Fruit fly (Drosophila melanogaster): ENCODE measurements around the gene mrn.

DNA sequence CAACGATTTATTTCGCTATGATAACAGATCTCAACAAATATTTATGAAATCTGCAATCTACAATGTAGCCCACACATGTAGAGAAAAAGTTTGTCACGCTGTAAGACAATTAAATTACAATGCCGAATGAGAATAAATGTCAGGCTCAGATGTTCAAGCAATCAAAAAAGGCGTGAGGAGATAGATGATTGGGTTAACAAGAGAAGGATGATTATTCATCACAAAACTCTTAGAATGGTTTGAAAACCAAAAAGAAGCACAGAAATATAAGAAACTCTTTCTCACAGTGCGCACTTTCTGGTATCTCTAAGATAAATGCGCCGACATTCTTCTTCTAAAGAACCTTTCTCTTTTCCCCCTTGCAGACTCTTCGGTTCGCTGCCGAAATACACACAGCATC is 19.7 kb upstream of the mrn start:
- TF ChIP-seq CG16813 (GFP tag; IDR thresholded peaks at IDR 0.05; ENCODE audit: partially characterized antibody): no peak
- TF ChIP-seq bowl (GFP tag; IDR thresholded peaks at IDR 0.05): no peak
- TF ChIP-seq Doc2 (GFP tag; IDR thresholded peaks at IDR 0.05): no peak
- no peak for TF ChIP-seq Blimp-1 (GFP tag; optimal IDR thresholded peaks at IDR 0.05)
- TF ChIP-seq CG14965 (GFP tag; optimal IDR thresholded peaks at IDR 0.05; ENCODE audit: borderline replicate concordance): no peak
- TF ChIP-seq Lpt (GFP tag; optimal IDR thresholded peaks at IDR 0.05): no peak
- no peak for TF ChIP-seq nerfin-1 (tag; optimal IDR thresholded peaks at IDR 0.05)

Measured in whole organism, embryonic.